Worm (Caenorhabditis elegans): ENCODE measurements around the gene C26E1.2.

C26E1.2 gene

DNA sequence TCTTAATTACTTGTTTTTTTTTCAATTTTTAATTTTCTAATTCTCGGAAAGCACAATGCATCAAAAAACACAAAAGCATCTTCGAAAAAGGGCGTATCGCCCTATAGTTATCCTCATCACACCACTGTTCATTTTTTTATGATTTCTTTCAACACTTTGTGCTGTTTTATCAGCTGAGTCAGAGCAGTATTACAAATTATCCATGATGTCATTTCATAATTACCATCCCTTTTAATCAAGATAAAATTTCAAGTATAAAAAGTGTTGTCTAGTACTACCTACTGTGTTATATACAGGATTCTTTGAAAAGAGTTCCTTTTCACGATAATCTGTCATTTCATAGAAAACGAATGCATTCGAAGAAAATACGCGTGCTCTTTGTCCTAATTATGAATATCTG is 38.3 kb upstream of the C26E1.2 start:
- no peak for TF ChIP-seq Y55F3AM.14 (GFP tag; optimal IDR thresholded peaks at IDR 0.05)
- TF ChIP-seq fos-1 (tag; optimal IDR thresholded peaks at IDR 0.05) = peak; percentile 57
- no peak for TF ChIP-seq elt-3 (tag; optimal IDR thresholded peaks at IDR 0.05)
- TF ChIP-seq ceh-82 (tag; optimal IDR thresholded peaks at IDR 0.05) = no peak

DNA sequence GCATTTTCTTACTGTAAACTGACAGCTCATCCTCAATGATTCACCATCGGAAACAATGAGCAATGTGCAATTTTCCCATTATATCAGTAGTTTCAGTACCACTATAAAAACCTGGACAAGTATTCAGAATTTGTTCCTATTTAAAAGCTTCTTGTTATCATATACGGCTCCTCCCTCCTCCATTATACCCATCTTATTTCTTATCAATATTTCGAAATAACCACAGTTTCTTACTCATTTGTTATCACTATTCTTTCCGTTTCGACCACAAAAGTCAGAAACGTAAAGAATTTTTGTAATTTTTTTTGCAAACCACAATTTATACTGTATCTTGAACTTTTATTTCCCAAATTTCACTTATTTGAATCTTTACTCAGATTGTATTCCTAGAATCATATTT is 36.9 kb upstream of the C26E1.2 start:
- TF ChIP-seq fos-1 (tag; optimal IDR thresholded peaks at IDR 0.05) = peak; percentile 97
- peak; percentile 14 for TF ChIP-seq crh-2 (tag; optimal IDR thresholded peaks at IDR 0.05)
- no peak for TF ChIP-seq gmeb-1 (tag; optimal IDR thresholded peaks at IDR 0.05)
- TF ChIP-seq nhr-10 (tag; optimal IDR thresholded peaks at IDR 0.05) = no peak

DNA sequence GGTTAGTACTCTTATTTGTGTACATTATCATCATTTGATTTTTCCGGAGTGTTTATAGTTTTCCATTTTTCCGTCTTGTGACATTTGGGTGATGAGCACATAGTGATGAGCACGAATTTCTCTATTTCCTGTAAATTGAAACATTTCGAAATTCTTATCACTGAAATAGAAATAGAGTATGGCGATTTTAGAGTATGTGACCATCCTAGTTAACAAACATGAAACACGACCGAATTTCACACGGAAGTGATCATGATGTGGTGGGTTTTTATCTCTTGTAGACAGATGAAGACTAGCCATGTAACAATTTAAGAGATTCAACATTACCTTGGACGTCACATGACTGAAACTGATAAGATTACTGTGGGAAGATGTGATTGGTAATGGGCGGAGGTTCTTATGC is 35.7 kb upstream of the C26E1.2 start:
- TF ChIP-seq zag-1 (tag; optimal IDR thresholded peaks at IDR 0.05) (no peak), ceh-16 (tag; optimal IDR thresholded peaks at IDR 0.05) (no peak), unc-39 (tag; optimal IDR thresholded peaks at IDR 0.05) (no peak), elt-3 (tag; optimal IDR thresholded peaks at IDR 0.05) (no peak), nhr-129 (tag; optimal IDR thresholded peaks at IDR 0.05) (peak; percentile 39), nhr-237 (tag; optimal IDR thresholded peaks at IDR 0.05) (no peak), ZK546.5 (tag; optimal IDR thresholded peaks at IDR 0.05) (no peak), gmeb-1 (tag; optimal IDR thresholded peaks at IDR 0.05) (peak; percentile 44), ama-1 (optimal IDR thresholded peaks at IDR 0.05) (no peak), ztf-11 (tag; optimal IDR thresholded peaks at IDR 0.05) (no peak), dmd-4 (tag; optimal IDR thresholded peaks at IDR 0.05) (no peak), nhr-12 (tag; optimal IDR thresholded peaks at IDR 0.05) (no peak), ztf-4 (tag; optimal IDR thresholded peaks at IDR 0.05) (no peak), R02D3.7 (tag; optimal IDR thresholded peaks at IDR 0.05) (no peak), nhr-23 (tag; optimal IDR thresholded peaks at IDR 0.05) (no peak), ztf-1 (GFP tag; conservative IDR thresholded peaks at IDR 0.05) (no peak), Y55F3AM.14 (GFP tag; optimal IDR thresholded peaks at IDR 0.05) (no peak), unc-62 (GFP tag; optimal IDR thresholded peaks at IDR 0.05) (no peak), nhr-10 (tag; optimal IDR thresholded peaks at IDR 0.05) (no peak), sma-9 (GFP tag; optimal IDR thresholded peaks at IDR 0.05) (peak; percentile 59), sma-9 (tag; optimal IDR thresholded peaks at IDR 0.05) (no peak), mab-5 (tag; optimal IDR thresholded peaks at IDR 0.05) (no peak), lin-39 (tag; optimal IDR thresholded peaks at IDR 0.05) (no peak), nhr-11 (tag; optimal IDR thresholded peaks at IDR 0.05) (no peak), egl-27 (tag; optimal IDR thresholded peaks at IDR 0.05) (no peak), aly-2 (tag; optimal IDR thresholded peaks at IDR 0.05) (no peak), snpc-4 (tag; optimal IDR thresholded peaks at IDR 0.05) (no peak), sma-3 (GFP tag; optimal IDR thresholded peaks at IDR 0.05) (peak; percentile 69), nhr-21 (tag; optimal IDR thresholded peaks at IDR 0.05) (no peak), lin-13 (GFP tag; optimal IDR thresholded peaks at IDR 0.05) (no peak), peb-1 (tag; optimal IDR thresholded peaks at IDR 0.05) (no peak), C34F6.9 (tag; optimal IDR thresholded peaks at IDR 0.05) (no peak), alr-1 (tag; optimal IDR thresholded peaks at IDR 0.05) (no peak), lin-11 (tag; optimal IDR thresholded peaks at IDR 0.05) (no peak), mbf-1 (tag; optimal IDR thresholded peaks at IDR 0.05) (no peak), crh-2 (tag; optimal IDR thresholded peaks at IDR 0.05) (peak; percentile 56), fos-1 (tag; optimal IDR thresholded peaks at IDR 0.05) (peak; percentile 90), blmp-1 (tag; optimal IDR thresholded peaks at IDR 0.05; ENCODE audit: insufficient read depth) (no peak), sem-4 (tag; optimal IDR thresholded peaks at IDR 0.05) (no peak), F13H6.1 (tag; optimal IDR thresholded peaks at IDR 0.05) (peak; percentile 72), elt-1 (tag; optimal IDR thresholded peaks at IDR 0.05) (no peak), unc-55 (GFP tag; optimal IDR thresholded peaks at IDR 0.05) (no peak), ceh-82 (tag; optimal IDR thresholded peaks at IDR 0.05) (no peak), lsy-2 (tag; optimal IDR thresholded peaks at IDR 0.05) (peak in 1 of 2 experiments; percentile 37), skn-1 (tag; optimal IDR thresholded peaks at IDR 0.05) (peak; percentile 40), mdl-1 (tag; optimal IDR thresholded peaks at IDR 0.05) (no peak), nhr-6 (tag; optimal IDR thresholded peaks at IDR 0.05) (no peak), nhr-77 (tag; optimal IDR thresholded peaks at IDR 0.05) (no peak), nhr-25 (tag; optimal IDR thresholded peaks at IDR 0.05) (no peak)
